Fruit fly (Drosophila melanogaster): ENCODE data around the gene CG34112.
A peak's percentile ranks its signal among the peaks of the same experiment; 100 is the strongest.

Gene CG34112

DNA sequence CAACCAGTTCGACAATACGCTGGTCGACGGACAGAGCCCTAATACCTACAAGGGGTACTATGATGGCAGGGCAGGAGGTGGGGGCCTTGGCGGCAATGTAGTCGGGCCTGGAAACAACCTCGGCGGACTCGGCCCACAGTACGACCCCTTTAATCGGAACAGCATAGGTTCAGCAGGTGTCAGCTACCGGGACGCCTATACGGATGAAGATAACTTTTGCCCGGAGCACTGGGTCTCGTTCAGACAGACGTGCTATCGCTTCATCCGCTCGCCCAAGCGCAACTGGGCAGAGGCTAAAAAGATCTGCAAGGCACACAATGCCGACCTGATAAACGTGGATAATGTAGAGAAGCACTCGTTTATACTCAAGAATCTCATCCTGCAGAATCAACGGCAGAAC, 11.9 kb downstream of the CG34112 start:
- TF ChIP-seq CG11294 (GFP tag; IDR thresholded peaks at IDR 0.05) (no peak), topi (GFP tag; optimal IDR thresholded peaks at IDR 0.05) (no peak), svp (GFP tag) (peak; percentile 91), CG3032 (tag; optimal IDR thresholded peaks at IDR 0.05) (no peak)

DNA sequence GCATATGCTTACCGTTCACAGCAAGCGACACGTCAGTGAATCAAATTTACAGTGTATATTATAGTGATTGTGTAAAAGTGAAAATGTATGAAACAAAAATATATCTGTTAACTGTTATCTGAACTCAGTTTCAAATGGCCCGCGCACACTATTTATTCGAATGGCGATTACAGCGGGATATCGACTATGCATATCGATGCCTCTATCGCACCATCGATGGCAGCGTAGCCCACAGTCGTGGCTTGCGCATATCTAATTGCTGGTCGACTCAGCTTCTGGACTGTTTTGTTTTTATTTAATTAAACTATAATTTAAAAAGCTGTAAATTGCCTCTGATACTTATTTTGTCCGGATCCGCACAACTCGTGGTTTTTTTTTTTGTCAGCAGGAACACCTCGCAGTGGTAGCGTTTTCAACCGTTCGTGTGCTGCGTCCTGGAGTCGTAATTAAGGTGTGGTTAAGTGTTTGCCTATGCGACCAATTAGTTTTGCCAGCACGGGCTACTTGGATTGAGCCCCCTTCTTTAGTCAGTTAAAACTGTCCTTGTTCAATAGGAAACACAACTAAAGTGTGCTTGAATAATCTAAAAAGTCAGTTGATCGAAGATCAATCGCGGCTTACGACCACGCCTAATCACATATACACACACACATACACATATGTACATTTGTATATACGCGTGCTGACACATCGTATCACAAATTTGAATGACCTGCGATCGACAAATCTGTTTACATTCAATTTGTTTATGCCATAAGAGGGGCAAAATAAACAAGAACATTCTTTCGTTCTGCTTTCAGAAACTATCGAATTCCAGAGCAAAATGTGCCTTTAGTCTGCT, 12.8 kb downstream of the CG34112 start, which contains the start of gene Cont:
Cont (plus strand) TSS at position 228 of the 841 bp plus-strand sequence.
- TF ChIP-seq svp (GFP tag) (peak; percentile 51), CG34406 (GFP tag; optimal IDR thresholded peaks at IDR 0.05) (no peak), OdsH (GFP tag; optimal IDR thresholded peaks at IDR 0.05) (no peak), eg (GFP tag; IDR thresholded peaks at IDR 0.05) (no peak), CG3919 (GFP tag; optimal IDR thresholded peaks at IDR 0.05) (no peak), CG31627 (GFP tag; optimal IDR thresholded peaks at IDR 0.05) (no peak), Eip75B (GFP tag; optimal IDR thresholded peaks at IDR 0.05) (no peak), CG3032 (tag; optimal IDR thresholded peaks at IDR 0.05) (no peak), CG16779 (tag; optimal IDR thresholded peaks at IDR 0.05) (no peak), topi (GFP tag; optimal IDR thresholded peaks at IDR 0.05) (no peak), CG10669 (GFP tag; optimal IDR thresholded peaks at IDR 0.05) (no peak), CG4318 (GFP tag; optimal IDR thresholded peaks at IDR 0.05) (no peak), CG1621 (tag; optimal IDR thresholded peaks at IDR 0.05) (no peak), fd85E (GFP tag; optimal IDR thresholded peaks at IDR 0.05) (no peak), net (GFP tag; optimal IDR thresholded peaks at IDR 0.05) (no peak), vri (GFP tag; optimal IDR thresholded peaks at IDR 0.05) (peak; percentile 15), CG6276 (GFP tag; optimal IDR thresholded peaks at IDR 0.05) (no peak), Sox102F (GFP tag; optimal IDR thresholded peaks at IDR 0.05) (no peak), CG7368 (GFP tag; optimal IDR thresholded peaks at IDR 0.05) (no peak), CG6163 (GFP tag; IDR thresholded peaks at IDR 0.05) (no peak), cyc (GFP tag; optimal IDR thresholded peaks at IDR 0.05) (no peak), dac (GFP tag; optimal IDR thresholded peaks at IDR 0.05) (no peak), CG8119 (GFP tag; IDR thresholded peaks at IDR 0.05) (no peak), Sox14 (GFP tag; optimal IDR thresholded peaks at IDR 0.05) (no peak), lz (GFP tag; optimal IDR thresholded peaks at IDR 0.05) (no peak), spab (GFP tag; optimal IDR thresholded peaks at IDR 0.05) (no peak), CG8632 (GFP tag; optimal IDR thresholded peaks at IDR 0.05) (no peak), fd59A (GFP tag; optimal IDR thresholded peaks at IDR 0.05) (no peak), pdm3 (GFP tag; optimal IDR thresholded peaks at IDR 0.05) (no peak), Blimp-1 (GFP tag; optimal IDR thresholded peaks at IDR 0.05) (no peak), CG6792 (GFP tag; optimal IDR thresholded peaks at IDR 0.05) (no peak), Eip78C (GFP tag) (peak; percentile 50), Hr38 (GFP tag; optimal IDR thresholded peaks at IDR 0.05) (no peak), achi (GFP tag; optimal IDR thresholded peaks at IDR 0.05) (no peak), CG10631 (GFP tag; optimal IDR thresholded peaks at IDR 0.05) (no peak), Ets96B (tag; optimal IDR thresholded peaks at IDR 0.05) (no peak), dsx (GFP tag; optimal IDR thresholded peaks at IDR 0.05; ENCODE audit: poor library complexity, severe bottlenecking) (no peak), CG32006 (GFP tag; optimal IDR thresholded peaks at IDR 0.05) (no peak), CG6808 (GFP tag; optimal IDR thresholded peaks at IDR 0.05) (no peak), fkh (GFP tag; optimal IDR thresholded peaks at IDR 0.05) (peak; percentile 38), Met (GFP tag; optimal IDR thresholded peaks at IDR 0.05) (no peak), Eip93F (GFP tag; optimal IDR thresholded peaks at IDR 0.05) (no peak), esn (GFP tag; optimal IDR thresholded peaks at IDR 0.05) (peak; percentile 29), Lpt (GFP tag; optimal IDR thresholded peaks at IDR 0.05) (no peak), CG15336 (GFP tag; IDR thresholded peaks at IDR 0.05) (0 out of 2 replicates have a peak, but pooled peaks have one; percentile 25), CG11902 (GFP tag; optimal IDR thresholded peaks at IDR 0.05) (no peak), CG6854 (GFP tag; optimal IDR thresholded peaks at IDR 0.05) (no peak), CG8319 (GFP tag; optimal IDR thresholded peaks at IDR 0.05) (no peak)

Data from whole organism, prepupa.